Fruit fly (Drosophila melanogaster): Measurements from ENCODE around the gene MtnF.

DNA sequence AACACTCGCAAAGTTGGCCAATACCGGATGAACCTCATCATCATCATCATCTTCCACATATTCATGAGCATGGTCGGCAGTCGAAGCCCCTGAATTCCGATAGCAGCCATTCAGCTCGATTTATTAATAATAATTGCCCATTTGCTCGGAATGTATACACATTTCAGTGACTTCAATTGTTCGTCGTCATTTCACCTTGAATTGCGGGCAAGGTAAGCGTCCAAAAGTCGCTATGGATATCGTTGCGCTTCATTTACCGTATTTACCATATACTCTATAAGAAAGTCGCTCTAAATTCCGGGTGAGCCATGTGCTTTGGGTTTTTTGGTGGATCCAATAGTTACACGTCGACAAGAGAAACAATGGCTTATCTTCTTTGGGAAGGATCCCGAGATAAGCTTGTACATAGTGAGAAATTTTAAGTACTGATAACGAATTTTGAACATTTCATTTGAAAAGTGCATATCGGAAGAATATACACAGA, 8.9 kb downstream of the MtnF start:
- TF ChIP-seq psq (optimal IDR thresholded peaks at IDR 0.05) (no peak), h (optimal IDR thresholded peaks at IDR 0.05) (no peak), Myc (optimal IDR thresholded peaks at IDR 0.05) (no peak)

All from Kc167 (cell line).